Fruit fly (Drosophila melanogaster): ENCODE results near the gene spn-F.

- TF ChIP-seq Mnt (GFP tag; optimal IDR thresholded peaks at IDR 0.05) (no peak), toe (GFP tag; optimal IDR thresholded peaks at IDR 0.05) (no peak), cic (GFP tag; optimal IDR thresholded peaks at IDR 0.05) (no peak), CG1620 (GFP tag; optimal IDR thresholded peaks at IDR 0.05) (no peak)
Observed at dm6 chr3R:31222890-31223569, 31.9 kb upstream of the spn-F start.

Measured in whole organism, adult.